Worm (Caenorhabditis elegans) whole organism, late embryonic: ENCODE results near the gene F35G12.5.

Experiments
- C38D4.7 ChIP-seq: fragments of 200-800 bp; sonication (Bioruptor generic); optimal IDR thresholded peaks from 2 replicates; lab custom pipeline; 2018; ENCODE audit warnings: mild to moderate bottlenecking, missing genetic modification characterization, moderate library complexity, missing compliant biosample characterization
- F13H6.1 ChIP-seq: sonication (generic microtip); optimal IDR thresholded peaks from 2 replicates; lab custom pipeline; 2016; ENCODE audit warnings: missing genetic modification characterization, missing compliant biosample characterization
- K02D7.2 ChIP-seq: sonication (generic microtip); optimal IDR thresholded peaks from 2 replicates; lab custom pipeline; 2017; ENCODE audit warnings: mild to moderate bottlenecking, missing genetic modification characterization, missing compliant biosample characterization
- K09A11.1 ChIP-seq: sonication (generic microtip); optimal IDR thresholded peaks from 2 replicates; lab custom pipeline; 2017; ENCODE audit warnings: antibody characterized with exemption, mild to moderate bottlenecking, missing genetic modification characterization, missing compliant biosample characterization; ENCODE audit not compliant: insufficient read depth
- ahr-1 ChIP-seq: sonication (generic microtip); optimal IDR thresholded peaks from 2 replicates; lab custom pipeline; 2016; ENCODE audit warnings: missing genetic modification characterization, missing compliant biosample characterization
- ama-1 ChIP-seq: fragments of 150-350 bp; optimal IDR thresholded peaks from 2 replicates; lab custom pipeline; 2014
- ceh-18 ChIP-seq: sonication (generic microtip); optimal IDR thresholded peaks from 2 replicates; lab custom pipeline; 2016; ENCODE audit warnings: missing genetic modification characterization, missing compliant biosample characterization
- ceh-19 ChIP-seq: fragments of 200-800 bp; sonication (Bioruptor generic); optimal IDR thresholded peaks from 2 replicates; lab custom pipeline; 2018; ENCODE audit warnings: mild to moderate bottlenecking, missing genetic modification characterization, missing compliant biosample characterization
- ceh-22 ChIP-seq: sonication (generic microtip); optimal IDR thresholded peaks from 2 replicates; lab custom pipeline; 2017; ENCODE audit warnings: missing biosample characterization, missing genetic modification characterization
- ceh-31 ChIP-seq: sonication (generic microtip); optimal IDR thresholded peaks from 2 replicates; lab custom pipeline; 2016; ENCODE audit warnings: missing genetic modification characterization, missing compliant biosample characterization
- ceh-34 ChIP-seq: sonication (generic microtip); optimal IDR thresholded peaks from 2 replicates; lab custom pipeline; 2016; ENCODE audit warnings: mild to moderate bottlenecking, missing genetic modification characterization, missing compliant biosample characterization
- ceh-48 ChIP-seq: sonication (generic microtip); optimal IDR thresholded peaks from 2 replicates; lab custom pipeline; 2016; ENCODE audit warnings: missing genetic modification characterization, inconsistent platforms, missing compliant biosample characterization
- ceh-6 ChIP-seq: fragments of 200-800 bp; sonication (Bioruptor generic); optimal IDR thresholded peaks from 2 replicates; lab custom pipeline; 2018; ENCODE audit warnings: mild to moderate bottlenecking, missing genetic modification characterization, missing compliant biosample characterization
- che-1 ChIP-seq: sonication (generic microtip); optimal IDR thresholded peaks from 2 replicates; lab custom pipeline; 2016; ENCODE audit warnings: mild to moderate bottlenecking, missing genetic modification characterization, missing compliant biosample characterization
- dmd-4 ChIP-seq: sonication (generic microtip); optimal IDR thresholded peaks from 2 replicates; lab custom pipeline; 2016; ENCODE audit warnings: borderline replicate concordance, missing genetic modification characterization, missing compliant biosample characterization
- dve-1 ChIP-seq: sonication (generic microtip); optimal IDR thresholded peaks from 2 replicates; lab custom pipeline; 2017; ENCODE audit warnings: antibody characterized with exemption, mild to moderate bottlenecking, missing genetic modification characterization, missing compliant biosample characterization
- elt-2 ChIP-seq: sonication (generic microtip); optimal IDR thresholded peaks from 2 replicates; lab custom pipeline; 2016; ENCODE audit warnings: missing genetic modification reagents, missing genetic modification characterization, missing compliant biosample characterization
- elt-4 ChIP-seq: sonication (generic microtip); optimal IDR thresholded peaks from 2 replicates; lab custom pipeline; 2016; ENCODE audit warnings: missing genetic modification characterization, missing compliant biosample characterization
- ets-4 ChIP-seq: sonication (generic microtip); optimal IDR thresholded peaks from 2 replicates; lab custom pipeline; 2016; ENCODE audit warnings: missing genetic modification characterization, missing compliant biosample characterization
- fax-1 ChIP-seq: sonication (generic microtip); optimal IDR thresholded peaks from 2 replicates; lab custom pipeline; 2016; ENCODE audit warnings: missing genotype, missing genetic modification characterization, missing compliant biosample characterization
- fkh-6 ChIP-seq: sonication (generic microtip); optimal IDR thresholded peaks from 2 replicates; lab custom pipeline; 2016; ENCODE audit warnings: missing genetic modification characterization, missing compliant biosample characterization
- hlh-15 ChIP-seq: sonication (generic microtip); optimal IDR thresholded peaks from 2 replicates; lab custom pipeline; 2016; ENCODE audit warnings: missing genetic modification characterization, missing compliant biosample characterization
- hlh-6 ChIP-seq: sonication (generic microtip); optimal IDR thresholded peaks from 2 replicates; lab custom pipeline; 2016; ENCODE audit warnings: missing genotype, missing genetic modification characterization, missing compliant biosample characterization
- lim-6 ChIP-seq: sonication (generic microtip); optimal IDR thresholded peaks from 2 replicates; lab custom pipeline; 2016; ENCODE audit warnings: missing genetic modification characterization, missing compliant biosample characterization
- madf-2 ChIP-seq: sonication (generic microtip); optimal IDR thresholded peaks from 2 replicates; lab custom pipeline; 2017; ENCODE audit warnings: missing genetic modification characterization, missing compliant biosample characterization
- nfya-1 ChIP-seq: sonication (generic microtip); optimal IDR thresholded peaks from 2 replicates; lab custom pipeline; 2017; ENCODE audit warnings: missing genetic modification characterization, mild to moderate bottlenecking, missing compliant biosample characterization, antibody characterized with exemption, moderate library complexity
- nhr-11 ChIP-seq: fragments of 150-350 bp; optimal IDR thresholded peaks from 2 replicates; lab custom pipeline; 2014; ENCODE audit warnings: missing biosample characterization, missing genetic modification characterization
- nhr-232 ChIP-seq: sonication (generic microtip); optimal IDR thresholded peaks from 2 replicates; lab custom pipeline; 2016; ENCODE audit warnings: missing genetic modification characterization, missing compliant biosample characterization
- npax-4 ChIP-seq: sonication (generic microtip); optimal IDR thresholded peaks from 2 replicates; lab custom pipeline; 2016; ENCODE audit warnings: missing genetic modification characterization, missing compliant biosample characterization
- odd-2 ChIP-seq: sonication (generic microtip); optimal IDR thresholded peaks from 2 replicates; lab custom pipeline; 2017; ENCODE audit warnings: antibody characterized with exemption, mild to moderate bottlenecking, missing genetic modification characterization, missing compliant biosample characterization
- pat-9 ChIP-seq: fragments of 200-800 bp; sonication (Bioruptor generic); optimal IDR thresholded peaks from 2 replicates; lab custom pipeline; 2018; ENCODE audit warnings: mild to moderate bottlenecking, missing genetic modification characterization, moderate library complexity, missing compliant biosample characterization
- pha-2 ChIP-seq: sonication (generic microtip); optimal IDR thresholded peaks from 2 replicates; lab custom pipeline; 2017; ENCODE audit warnings: mild to moderate bottlenecking, missing genetic modification characterization, missing compliant biosample characterization
- ref-2 ChIP-seq: sonication (generic microtip); optimal IDR thresholded peaks from 2 replicates; lab custom pipeline; 2016; ENCODE audit warnings: missing genetic modification characterization, missing compliant biosample characterization
- rnt-1 ChIP-seq: sonication (generic microtip); optimal IDR thresholded peaks from 2 replicates; lab custom pipeline; 2016; ENCODE audit warnings: missing genetic modification characterization, missing compliant biosample characterization
- sox-4 ChIP-seq: sonication (generic microtip); optimal IDR thresholded peaks from 2 replicates; lab custom pipeline; 2017; ENCODE audit warnings: mild to moderate bottlenecking, missing genetic modification characterization, inconsistent platforms, missing compliant biosample characterization
- tbx-2 ChIP-seq: sonication (generic microtip); optimal IDR thresholded peaks from 2 replicates; lab custom pipeline; 2016; ENCODE audit warnings: missing genetic modification characterization, missing compliant biosample characterization
- ttx-3 ChIP-seq: sonication (generic microtip); optimal IDR thresholded peaks from 2 replicates; lab custom pipeline; 2016; ENCODE audit warnings: missing genetic modification reagents, missing genetic modification characterization, missing compliant biosample characterization
- unc-3 ChIP-seq, 2 experiments: fragments of 200-800 bp in 1 of 2; sonication (Bioruptor generic) in 1 of 2; sonication (generic microtip) in 1 of 2; conservative IDR thresholded peaks in 1 of 2; optimal IDR thresholded peaks in 1 of 2; 2 replicates each; pipeline versions ENCODE4 v1.3.6 to Lab custom; 2016 to 2022; ENCODE audit warnings: missing compliant biosample characterization in 2 of 2, missing genetic modification characterization in 2 of 2, missing genetic modification reagents in 1 of 2
- unc-42 ChIP-seq: sonication (generic microtip); optimal IDR thresholded peaks from 2 replicates; lab custom pipeline; 2016; ENCODE audit warnings: missing genotype, missing genetic modification characterization, missing compliant biosample characterization
- unc-55 ChIP-seq: sonication (generic microtip); optimal IDR thresholded peaks from 2 replicates; lab custom pipeline; 2017; ENCODE audit warnings: missing biosample characterization, missing genetic modification reagents, missing genetic modification characterization
- unc-86 ChIP-seq: sonication (generic microtip); optimal IDR thresholded peaks from 2 replicates; lab custom pipeline; 2016; ENCODE audit warnings: missing genetic modification characterization, missing compliant biosample characterization
- zip-5 ChIP-seq: sonication (generic microtip); optimal IDR thresholded peaks from 2 replicates; lab custom pipeline; 2016; ENCODE audit warnings: missing genetic modification characterization, missing compliant biosample characterization
- ztf-16 ChIP-seq: sonication (generic microtip); optimal IDR thresholded peaks from 2 replicates; lab custom pipeline; 2017; ENCODE audit warnings: missing genetic modification characterization, missing compliant biosample characterization

The F35G12.5 gene

ce11 chrIII:4560393-4560890, 23.5 kb upstream of the F35G12.5 start (continued):
- TF ChIP-seq unc-3 (GFP tag; conservative IDR thresholded peaks at IDR 0.05; lab: Robert Waterston, UW) (no peak), unc-3 (tag; optimal IDR thresholded peaks at IDR 0.05; lab: Kevin White, UChicago) (no peak), ceh-18 (no peak), pha-2 (tag; lab: Kevin White, UChicago) (no peak), ceh-48 (tag; lab: Kevin White, UChicago) (no peak), lim-6 (no peak), unc-86 (no peak), ceh-19 (no peak), npax-4 (no peak), hlh-6 (tag; lab: Kevin White, UChicago) (no peak), nfya-1 (tag; lab: Kevin White, UChicago) (peak; percentile 81), ztf-16 (tag; lab: Kevin White, UChicago) (no peak), ahr-1 (tag; lab: Kevin White, UChicago) (no peak), odd-2 (tag; lab: Kevin White, UChicago) (no peak)

DNA sequence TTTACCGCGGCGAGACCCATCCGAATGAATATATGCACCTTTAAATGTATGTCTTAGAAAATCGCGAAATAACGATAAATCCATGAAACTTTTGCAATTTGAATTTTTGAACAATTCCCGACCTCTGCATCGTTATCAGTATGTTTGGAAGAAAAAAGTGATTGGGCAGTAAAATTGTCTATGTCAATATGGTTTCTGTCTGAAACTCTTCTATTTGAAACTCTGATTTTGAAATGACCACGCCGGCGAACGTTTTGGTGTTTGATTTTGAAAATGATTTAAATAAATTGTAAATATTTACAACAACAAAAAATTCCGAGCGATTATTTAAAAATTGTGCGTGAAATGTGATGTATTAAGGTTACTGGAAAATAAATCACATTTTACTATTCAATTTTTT, 22.6 kb upstream of the F35G12.5 start:
- TF ChIP-seq elt-2 (tag; lab: Kevin White, UChicago) (peak; percentile 10), ets-4 (tag; lab: Kevin White, UChicago) (no peak), ceh-31 (no peak), hlh-15 (tag; lab: Kevin White, UChicago) (no peak), pat-9 (no peak)
- TF ChIP-seq, all 69 proteins: peak for 1

ce11 chrIII:4562070-4562788, 21.7 kb upstream of the F35G12.5 start, which contains the start of gene pan-1:
TSS of gene pan-1 (plus strand) at chrIII:4562738.
- TF ChIP-seq nfya-1 (tag; lab: Kevin White, UChicago) (peak; percentile 42), tbx-2 (tag; lab: Kevin White, UChicago) (peak; percentile 11), ceh-31 (peak; percentile 8), unc-86 (no peak), ceh-34 (tag; lab: Kevin White, UChicago) (peak; percentile 8)

- TF ChIP-seq K02D7.2, result no peak
- TF ChIP-seq C38D4.7 (GFP tag; lab: Kevin White, UChicago), result no peak
- TF ChIP-seq ets-4 (tag; lab: Kevin White, UChicago), result no peak
- TF ChIP-seq lim-6, result no peak
- no peak for TF ChIP-seq elt-4 (tag; lab: Kevin White, UChicago)
- no peak for TF ChIP-seq dve-1 (tag; lab: Kevin White, UChicago)
- no peak for TF ChIP-seq F13H6.1
- TF ChIP-seq unc-55 (GFP tag; lab: Kevin White, UChicago), result no peak
- TF ChIP-seq dmd-4 (tag; lab: Kevin White, UChicago), result no peak
- no peak for TF ChIP-seq ceh-6
- TF ChIP-seq pat-9, result no peak
- TF ChIP-seq fax-1, result no peak
- no peak for TF ChIP-seq ahr-1 (tag; lab: Kevin White, UChicago)
- TF ChIP-seq rnt-1 (tag; lab: Kevin White, UChicago), result no peak
- TF ChIP-seq ceh-48 (tag; lab: Kevin White, UChicago), result no peak
- no peak for TF ChIP-seq ref-2
- TF ChIP-seq unc-86, result no peak
- no peak for TF ChIP-seq ama-1 (lab: Kevin White, UChicago)
These were observed 15.9 kb upstream of the F35G12.5 start, which contains the start of gene mlcd-1 for ce11 chrIII:4568030-4568429. TSS of gene mlcd-1 (minus strand) at chrIII:4568130.

DNA sequence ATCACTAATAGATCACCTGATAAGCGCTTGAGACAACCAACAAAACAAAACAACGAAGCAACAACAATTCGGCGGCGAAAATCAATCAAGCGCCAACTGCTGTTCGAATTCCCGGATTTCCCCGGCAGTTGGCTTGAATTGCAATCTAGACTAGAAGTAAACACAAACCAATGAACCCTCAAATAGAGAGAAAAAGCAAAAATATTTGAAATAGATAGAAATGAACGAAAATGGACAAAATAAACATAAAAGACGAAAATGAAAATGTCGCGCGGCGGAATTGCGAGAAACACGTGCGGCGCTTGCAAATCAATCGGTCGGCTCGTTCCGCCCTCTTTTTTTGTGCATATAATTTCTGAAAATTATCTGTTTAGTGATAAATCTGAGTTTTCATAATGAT, 15.5 kb upstream of the F35G12.5 start, which contains the start of gene idhg-1:
Gene idhg-1, plus strand, starts transcription at position 343 of the 400 bp plus-strand sequence.
- peak; percentile 98 for TF ChIP-seq K09A11.1 (tag; lab: Kevin White, UChicago)
- TF ChIP-seq fkh-6, result peak; percentile 96
- TF ChIP-seq odd-2 (tag; lab: Kevin White, UChicago), result peak; percentile 96
- peak; percentile 99 for TF ChIP-seq elt-2 (tag; lab: Kevin White, UChicago)
- peak; percentile 91 for TF ChIP-seq che-1
- TF ChIP-seq ceh-48 (tag; lab: Kevin White, UChicago), result peak; percentile 96
- peak; percentile 94 for TF ChIP-seq dmd-4 (tag; lab: Kevin White, UChicago)
- peak; percentile 99 for TF ChIP-seq tbx-2 (tag; lab: Kevin White, UChicago)
- TF ChIP-seq sox-4 (tag; lab: Kevin White, UChicago), result peak; percentile 98
- peak; percentile 97 for TF ChIP-seq ttx-3 (tag; lab: Kevin White, UChicago)
- TF ChIP-seq ceh-22 (tag; lab: Kevin White, UChicago), result peak; percentile 68
- peak; percentile 94 for TF ChIP-seq madf-2 (tag; lab: Kevin White, UChicago)
- TF ChIP-seq unc-42 (tag; lab: Kevin White, UChicago), result peak; percentile 67
- TF ChIP-seq zip-5 (tag; lab: Kevin White, UChicago), result peak; percentile 94
- peak; percentile 97 for TF ChIP-seq unc-3 (GFP tag; conservative IDR thresholded peaks at IDR 0.05; lab: Robert Waterston, UW)
- TF ChIP-seq unc-3 (tag; optimal IDR thresholded peaks at IDR 0.05; lab: Kevin White, UChicago), result peak; percentile 96
- peak; percentile 97 for TF ChIP-seq nhr-232 (tag; lab: Kevin White, UChicago)
- peak; percentile 88 for TF ChIP-seq nhr-11
- TF ChIP-seq elt-4 (tag; lab: Kevin White, UChicago), result peak; percentile 99
- peak; percentile 97 for TF ChIP-seq hlh-15 (tag; lab: Kevin White, UChicago)
